Fruit fly (Drosophila melanogaster): ENCODE measurements around the gene Nplp4.

DNA sequence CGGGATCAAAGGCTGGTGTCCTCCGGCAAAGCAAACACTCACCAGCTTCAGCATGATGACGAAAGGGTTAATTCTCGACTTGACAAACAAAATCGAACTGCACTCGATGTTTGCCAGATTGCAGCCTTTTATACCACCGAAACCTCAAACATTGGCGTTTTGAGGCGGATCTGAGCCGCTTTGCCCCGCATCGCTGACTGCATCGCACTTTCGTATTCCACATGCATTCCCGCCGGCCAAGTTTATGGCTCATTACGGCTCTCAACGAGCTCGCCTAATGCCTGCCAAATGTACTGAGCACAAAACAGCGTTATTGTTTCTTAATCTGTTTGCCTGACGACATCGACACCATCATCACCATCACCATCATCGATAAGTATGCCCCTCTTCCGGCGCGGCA is 1.1 kb upstream of the Nplp4 start, which contains the start of gene CG15353:
- no peak for TF ChIP-seq gl (tag; optimal IDR thresholded peaks at IDR 0.05)
- TF ChIP-seq Snoo (tag; optimal IDR thresholded peaks at IDR 0.05) = no peak
- no peak for TF ChIP-seq D1 (tag; optimal IDR thresholded peaks at IDR 0.05)
- no peak for TF ChIP-seq CG4496 (GFP tag; IDR thresholded peaks at IDR 0.05)
- TF ChIP-seq Ets98B (GFP tag; IDR thresholded peaks at IDR 0.05) = no peak
- TF ChIP-seq CG17806 (tag; optimal IDR thresholded peaks at IDR 0.05) = no peak
- TF ChIP-seq rn (GFP tag; IDR thresholded peaks at IDR 0.05) = no peak
- TF ChIP-seq CG14655 (GFP tag; optimal IDR thresholded peaks at IDR 0.05) = no peak
- TF ChIP-seq Pif1A (GFP tag; optimal IDR thresholded peaks at IDR 0.05) = no peak
- no peak for TF ChIP-seq EcR (GFP tag; optimal IDR thresholded peaks at IDR 0.05)

All from whole organism, pupa.